Worm (Caenorhabditis elegans): ENCODE data around the gene nhr-97.

nhr-97 gene

ce11 chrIV:9797304-9798003 is 40.0 kb downstream of the nhr-97 start, which contains the start of gene T13F2.2 (continued):
- TF ChIP-seq dpl-1 (GFP tag; optimal IDR thresholded peaks at IDR 0.05) (peak; percentile 23), duxl-1 (tag; optimal IDR thresholded peaks at IDR 0.05; ENCODE audit: poor library complexity) (no peak), fos-1 (tag; optimal IDR thresholded peaks at IDR 0.05) (no peak), mes-2 (tag; optimal IDR thresholded peaks at IDR 0.05; ENCODE audit: poor library complexity, severe bottlenecking) (peak; percentile 73), nhr-76 (tag; optimal IDR thresholded peaks at IDR 0.05) (no peak), nhr-28 (tag; optimal IDR thresholded peaks at IDR 0.05) (peak; percentile 72), spr-1 (tag; optimal IDR thresholded peaks at IDR 0.05) (no peak), nhr-10 (tag; optimal IDR thresholded peaks at IDR 0.05) (no peak), skn-1 (tag; optimal IDR thresholded peaks at IDR 0.05) (no peak), lin-39 (tag; optimal IDR thresholded peaks at IDR 0.05) (no peak), spr-3 (GFP tag; optimal IDR thresholded peaks at IDR 0.05) (no peak), F26F4.8 (GFP tag; conservative IDR thresholded peaks at IDR 0.05) (no peak), nhr-48 (tag; optimal IDR thresholded peaks at IDR 0.05) (no peak), lin-1 (GFP tag; IDR thresholded peaks at IDR 0.05) (no peak), mdl-1 (tag; optimal IDR thresholded peaks at IDR 0.05) (no peak), T20F7.1 (GFP tag; optimal IDR thresholded peaks at IDR 0.05) (no peak), daf-16 (GFP tag; optimal IDR thresholded peaks at IDR 0.05) (no peak), daf-16 (tag; optimal IDR thresholded peaks at IDR 0.05) (peak; percentile 86), madf-5 (GFP tag; IDR thresholded peaks at IDR 0.05) (no peak), Y5F2A.4 (GFP tag; optimal IDR thresholded peaks at IDR 0.05) (no peak), ceh-44 (GFP tag; IDR thresholded peaks at IDR 0.05) (no peak), hif-1 (tag; optimal IDR thresholded peaks at IDR 0.05) (peak in 1 of 2 experiments; percentile 5), nhr-237 (tag; optimal IDR thresholded peaks at IDR 0.05) (no peak), sdz-12 (GFP tag; optimal IDR thresholded peaks at IDR 0.05) (no peak), ceh-20 (GFP tag; IDR thresholded peaks at IDR 0.05) (no peak), hlh-11 (tag; optimal IDR thresholded peaks at IDR 0.05) (peak; percentile 59), hlh-30 (tag; optimal IDR thresholded peaks at IDR 0.05; ENCODE audit: insufficient read depth) (no peak), F44E2.7 (GFP tag; IDR thresholded peaks at IDR 0.05) (no peak), dmd-6 (GFP tag; IDR thresholded peaks at IDR 0.05) (peak; percentile 70; the same call in 1 of the 2 replicates), php-3 (GFP tag; IDR thresholded peaks at IDR 0.05) (peak; percentile 95), arid-1 (GFP tag; conservative IDR thresholded peaks at IDR 0.05) (no peak), hmg-1.1 (GFP tag; IDR thresholded peaks at IDR 0.05) (no peak), ces-1 (GFP tag; optimal IDR thresholded peaks at IDR 0.05) (no peak), ama-1 (optimal IDR thresholded peaks at IDR 0.05) (no peak), zip-2 (tag; optimal IDR thresholded peaks at IDR 0.05) (no peak), dmd-8 (GFP tag; IDR thresholded peaks at IDR 0.05) (no peak), snpc-4 (tag; optimal IDR thresholded peaks at IDR 0.05) (no peak), nhr-11 (tag; optimal IDR thresholded peaks at IDR 0.05) (no peak), mep-1 (tag; optimal IDR thresholded peaks at IDR 0.05) (no peak), nhr-6 (tag; optimal IDR thresholded peaks at IDR 0.05) (no peak), attf-4 (tag; optimal IDR thresholded peaks at IDR 0.05) (no peak), R02D3.7 (tag; optimal IDR thresholded peaks at IDR 0.05) (no peak), pqm-1 (tag; optimal IDR thresholded peaks at IDR 0.05) (peak; percentile 86), nhr-102 (tag; optimal IDR thresholded peaks at IDR 0.05) (no peak), unc-130 (GFP tag; optimal IDR thresholded peaks at IDR 0.05) (peak; percentile 46), snpc-1.2 (GFP tag; IDR thresholded peaks at IDR 0.05) (no peak), nhr-41 (GFP tag; IDR thresholded peaks at IDR 0.05) (no peak), unc-39 (tag; optimal IDR thresholded peaks at IDR 0.05) (no peak), egl-27 (tag; optimal IDR thresholded peaks at IDR 0.05) (no peak), pha-4 (GFP tag; IDR thresholded peaks at IDR 0.05) (no peak), pha-4 (tag; optimal IDR thresholded peaks at IDR 0.05) (no peak), aha-1 (tag) (no peak)
